Fruit fly (Drosophila melanogaster): ENCODE data around the gene Obp8a.

The Obp8a gene

dm6 chrX:9216572-9216971 is 1.9 kb downstream of the Obp8a start, which contains the start of gene CG15369:
CG15369 (plus strand) TSS chrX:9216872.
- no peak for TF ChIP-seq CG31441 (GFP tag; IDR thresholded peaks at IDR 0.05)
- TF ChIP-seq Six4 (GFP tag; optimal IDR thresholded peaks at IDR 0.05): no peak

- TF ChIP-seq B-H2 (GFP tag; optimal IDR thresholded peaks at IDR 0.05) (no peak), Optix (GFP tag; IDR thresholded peaks at IDR 0.05) (peak; percentile 51; the same call in 1 of the 3 replicates), prd (optimal IDR thresholded peaks at IDR 0.05) (no peak), prd (GFP tag; IDR thresholded peaks at IDR 0.05) (peak; percentile 74), CG5245 (GFP tag; optimal IDR thresholded peaks at IDR 0.05) (no peak), zfh2 (GFP tag; optimal IDR thresholded peaks at IDR 0.05) (no peak), crc (GFP tag; optimal IDR thresholded peaks at IDR 0.05) (no peak), PHDP (tag; optimal IDR thresholded peaks at IDR 0.05) (no peak), CG16863 (GFP tag; optimal IDR thresholded peaks at IDR 0.05) (peak; percentile 2), CG33213 (GFP tag; optimal IDR thresholded peaks at IDR 0.05) (no peak), CG2875 (GFP tag; optimal IDR thresholded peaks at IDR 0.05) (no peak), br (optimal IDR thresholded peaks at IDR 0.05) (no peak), ci (GFP tag; IDR thresholded peaks at IDR 0.05) (peak; percentile 64; the same call in 1 of the 3 replicates), zf30C (GFP tag; optimal IDR thresholded peaks at IDR 0.05) (no peak), Opbp (GFP tag; IDR thresholded peaks at IDR 0.05; ENCODE audit: partially characterized antibody) (no peak), pb (GFP tag; optimal IDR thresholded peaks at IDR 0.05) (no peak), Sox102F (GFP tag; optimal IDR thresholded peaks at IDR 0.05) (peak; percentile 45), CG13775 (GFP tag; optimal IDR thresholded peaks at IDR 0.05) (no peak), dmrt11E (tag; optimal IDR thresholded peaks at IDR 0.05) (peak; percentile 33), luna (GFP tag; optimal IDR thresholded peaks at IDR 0.05) (no peak), Fer3 (tag; optimal IDR thresholded peaks at IDR 0.05) (no peak), lov (optimal IDR thresholded peaks at IDR 0.05) (no peak), lov (GFP tag; IDR thresholded peaks at IDR 0.05) (no peak), unpg (GFP tag; optimal IDR thresholded peaks at IDR 0.05) (peak; percentile 6), BtbVII (GFP tag; optimal IDR thresholded peaks at IDR 0.05) (no peak), ase (GFP tag; IDR thresholded peaks at IDR 0.05) (no peak), grau (tag; optimal IDR thresholded peaks at IDR 0.05) (peak; percentile 80), cad (GFP tag; optimal IDR thresholded peaks at IDR 0.05) (no peak), CG4617 (GFP tag; optimal IDR thresholded peaks at IDR 0.05; ENCODE audit: borderline replicate concordance) (no peak), chn (GFP tag; optimal IDR thresholded peaks at IDR 0.05) (no peak), Ets65A (GFP tag) (peak; percentile 85), HLH54F (GFP tag; optimal IDR thresholded peaks at IDR 0.05) (no peak), CkIIα-i1 (GFP tag; IDR thresholded peaks at IDR 0.05) (no peak), stwl (tag; optimal IDR thresholded peaks at IDR 0.05) (no peak), rib (GFP tag; IDR thresholded peaks at IDR 0.05) (no peak), CG17612 (GFP tag; IDR thresholded peaks at IDR 0.05) (no peak), Poxn (GFP tag; IDR thresholded peaks at IDR 0.05) (no peak), CG12155 (GFP tag; optimal IDR thresholded peaks at IDR 0.05) (no peak), disco-r (GFP tag; optimal IDR thresholded peaks at IDR 0.05) (no peak), CG9727 (GFP tag; optimal IDR thresholded peaks at IDR 0.05) (no peak), CG8089 (GFP tag; optimal IDR thresholded peaks at IDR 0.05) (no peak), usp (GFP tag; optimal IDR thresholded peaks at IDR 0.05) (no peak), onecut (GFP tag; IDR thresholded peaks at IDR 0.05) (no peak), amos (GFP tag; IDR thresholded peaks at IDR 0.05; ENCODE audit: partially characterized antibody) (no peak), gsb (GFP tag; IDR thresholded peaks at IDR 0.05) (no peak), CG4424 (GFP tag; optimal IDR thresholded peaks at IDR 0.05) (peak; percentile 1), Max (GFP tag; optimal IDR thresholded peaks at IDR 0.05) (no peak), Jarid2 (GFP tag; optimal IDR thresholded peaks at IDR 0.05) (no peak), Antp (GFP tag; optimal IDR thresholded peaks at IDR 0.05) (peak; percentile 32), fd64A (GFP tag; optimal IDR thresholded peaks at IDR 0.05) (no peak)
Observed at dm6 chrX:9220434-9220833, 5.8 kb downstream of the Obp8a start.

All from whole organism, embryonic.